Worm (Caenorhabditis elegans) whole organism, mixed stage, embryonic: Measurements from ENCODE around the gene srh-72.

Experiments
- M03D4.4 ChIP-seq: sonication (generic microtip); optimal IDR thresholded peaks from 2 replicates; lab custom pipeline; 2017; ENCODE audit warnings: mild to moderate bottlenecking, missing genetic modification characterization, missing compliant biosample characterization
- bed-3 ChIP-seq: fragments of 200-800 bp; sonication (Bioruptor generic); optimal IDR thresholded peaks from 3 replicates; lab custom pipeline; 2018; ENCODE audit warnings: mild to moderate bottlenecking, missing genetic modification characterization, moderate library complexity, missing compliant biosample characterization
- blmp-1 ChIP-seq: fragments of 150-350 bp; optimal IDR thresholded peaks from 2 replicates; lab custom pipeline; 2014; ENCODE audit warnings: missing biosample characterization, missing genetic modification characterization
- ceh-39 ChIP-seq: fragments of 150-350 bp; optimal IDR thresholded peaks from 2 replicates; lab custom pipeline; 2014; ENCODE audit warnings: missing biosample characterization, missing genetic modification characterization
- ceh-43 ChIP-seq: fragments of 200-800 bp; sonication (Bioruptor generic); optimal IDR thresholded peaks from 2 replicates; lab custom pipeline; 2018; ENCODE audit warnings: mild to moderate bottlenecking, missing genetic modification characterization, moderate library complexity, missing compliant biosample characterization
- ceh-83 ChIP-seq: fragments of 200-800 bp; sonication (Bioruptor generic); optimal IDR thresholded peaks from 2 replicates; lab custom pipeline; 2018; ENCODE audit warnings: mild to moderate bottlenecking, missing genetic modification characterization, missing compliant biosample characterization
- ces-1 ChIP-seq: fragments of 150-350 bp; optimal IDR thresholded peaks from 2 replicates; lab custom pipeline; 2014; ENCODE audit warnings: missing biosample characterization, missing genetic modification reagents, missing genetic modification characterization
- cnd-1 ChIP-seq: fragments of 200-800 bp; sonication (Bioruptor generic); optimal IDR thresholded peaks from 2 replicates; lab custom pipeline; 2018; ENCODE audit warnings: mild to moderate bottlenecking, missing genetic modification characterization, missing compliant biosample characterization
- elt-1 ChIP-seq: sonication (generic microtip); optimal IDR thresholded peaks from 2 replicates; lab custom pipeline; 2017; ENCODE audit warnings: missing genetic modification characterization, mild to moderate bottlenecking, missing compliant biosample characterization, antibody characterized with exemption, moderate library complexity, borderline replicate concordance; ENCODE audit not compliant: insufficient read depth
- elt-3 ChIP-seq: fragments of 150-350 bp; optimal IDR thresholded peaks from 2 replicates; lab custom pipeline; 2014; ENCODE audit warnings: missing biosample characterization, missing genetic modification characterization
- flh-1 ChIP-seq: fragments of 200-800 bp; sonication (Bioruptor generic); optimal IDR thresholded peaks from 2 replicates; lab custom pipeline; 2018; ENCODE audit warnings: mild to moderate bottlenecking, missing genetic modification characterization, moderate library complexity, missing compliant biosample characterization
- ham-2 ChIP-seq: fragments of 200-800 bp; sonication (Bioruptor generic); optimal IDR thresholded peaks from 2 replicates; lab custom pipeline; 2018; ENCODE audit warnings: mild to moderate bottlenecking, missing genetic modification characterization, missing compliant biosample characterization
- hlh-1 ChIP-seq: fragments of 150-350 bp; optimal IDR thresholded peaks from 2 replicates; lab custom pipeline; 2014; ENCODE audit warnings: missing biosample characterization, missing genetic modification reagents, missing genetic modification characterization
- lin-13 ChIP-seq: fragments of 150-350 bp; optimal IDR thresholded peaks from 2 replicates; lab custom pipeline; 2014; ENCODE audit warnings: missing biosample characterization, missing genetic modification characterization
- lin-32 ChIP-seq: fragments of 200-800 bp; sonication (Bioruptor generic); optimal IDR thresholded peaks from 2 replicates; lab custom pipeline; 2018; ENCODE audit warnings: mild to moderate bottlenecking, missing genetic modification characterization, missing compliant biosample characterization
- lsy-2 ChIP-seq: fragments of 150-350 bp; optimal IDR thresholded peaks from 2 replicates; lab custom pipeline; 2014; ENCODE audit warnings: missing biosample characterization, missing genetic modification characterization
- mab-5 ChIP-seq: fragments of 150-350 bp; optimal IDR thresholded peaks from 2 replicates; lab custom pipeline; 2014; ENCODE audit warnings: missing biosample characterization, missing genetic modification characterization
- mep-1 ChIP-seq: fragments of 150-350 bp; optimal IDR thresholded peaks from 2 replicates; lab custom pipeline; 2017; ENCODE audit warnings: missing biosample characterization, missing genetic modification reagents, missing genetic modification characterization, inconsistent platforms
- mls-2 ChIP-seq: sonication (generic microtip); optimal IDR thresholded peaks from 2 replicates; lab custom pipeline; 2016; ENCODE audit warnings: mild to moderate bottlenecking, missing genetic modification characterization, moderate library complexity, missing compliant biosample characterization
- nhr-12 ChIP-seq: fragments of 150-350 bp; optimal IDR thresholded peaks from 2 replicates; lab custom pipeline; 2014; ENCODE audit warnings: missing biosample characterization, missing genetic modification characterization
- nhr-2 ChIP-seq: fragments of 150-350 bp; optimal IDR thresholded peaks from 2 replicates; lab custom pipeline; 2014; ENCODE audit warnings: missing biosample characterization, missing genetic modification characterization
- nhr-237 ChIP-seq: fragments of 150-350 bp; optimal IDR thresholded peaks from 2 replicates; lab custom pipeline; 2014; ENCODE audit warnings: missing biosample characterization, missing genetic modification characterization
- nhr-28 ChIP-seq: fragments of 150-350 bp; optimal IDR thresholded peaks from 2 replicates; lab custom pipeline; 2014; ENCODE audit warnings: missing biosample characterization, missing genetic modification characterization
- pha-4 ChIP-seq: fragments of 150-350 bp; optimal IDR thresholded peaks from 2 replicates; lab custom pipeline; 2018; ENCODE audit warnings: missing biosample characterization, missing genetic modification reagents, missing genetic modification characterization
- sem-2 ChIP-seq: fragments of 200-800 bp; sonication (Bioruptor generic); optimal IDR thresholded peaks from 2 replicates; lab custom pipeline; 2018; ENCODE audit warnings: mild to moderate bottlenecking, missing genetic modification characterization, missing compliant biosample characterization
- snpc-4 ChIP-seq: fragments of 150-350 bp; optimal IDR thresholded peaks from 2 replicates; lab custom pipeline; 2014; ENCODE audit warnings: missing biosample characterization, missing genetic modification characterization
- sptf-1 ChIP-seq: sonication (generic microtip); optimal IDR thresholded peaks from 2 replicates; lab custom pipeline; 2017; ENCODE audit warnings: mild to moderate bottlenecking, missing genetic modification characterization, moderate library complexity, missing compliant biosample characterization
- tbx-8 ChIP-seq: fragments of 200-800 bp; sonication (Bioruptor generic); optimal IDR thresholded peaks from 2 replicates; lab custom pipeline; 2018; ENCODE audit warnings: mild to moderate bottlenecking, missing genetic modification characterization, moderate library complexity, missing compliant biosample characterization
- unc-120 ChIP-seq: sonication (generic microtip); optimal IDR thresholded peaks from 2 replicates; lab custom pipeline; 2017; ENCODE audit warnings: missing genetic modification characterization, missing compliant biosample characterization; ENCODE audit not compliant: poor library complexity, severe bottlenecking
- unc-39 ChIP-seq: fragments of 150-350 bp; optimal IDR thresholded peaks from 2 replicates; lab custom pipeline; 2014; ENCODE audit warnings: missing biosample characterization, missing genetic modification characterization
- unc-62 ChIP-seq: fragments of 150-350 bp; optimal IDR thresholded peaks from 2 replicates; lab custom pipeline; 2014; ENCODE audit warnings: missing biosample characterization, missing genetic modification reagents, missing genetic modification characterization
- ztf-11 ChIP-seq: fragments of 150-350 bp; optimal IDR thresholded peaks from 2 replicates; lab custom pipeline; 2014; ENCODE audit warnings: missing biosample characterization, missing genetic modification characterization

Gene srh-72

ce11 chrII:1640496-1640895 lies at the start of gene srh-72:
Gene srh-72 (minus strand): TSS chrII:1640596.
- TF ChIP-seq sem-2 (GFP tag; lab: Kevin White, UChicago) = no peak
- no peak for TF ChIP-seq mls-2 (tag; lab: Kevin White, UChicago)

- no peak for TF ChIP-seq ceh-43 (GFP tag; lab: Kevin White, UChicago)
- TF ChIP-seq elt-1 (tag; lab: Kevin White, UChicago) = no peak
- no peak for TF ChIP-seq hlh-1 (tag; lab: Kevin White, UChicago)
- no peak for TF ChIP-seq pha-4 (tag; lab: Kevin White, UChicago)
- no peak for TF ChIP-seq lsy-2 (tag; lab: Kevin White, UChicago)
- no peak for TF ChIP-seq unc-39 (tag; lab: Kevin White, UChicago)
- TF ChIP-seq unc-62 (GFP tag; lab: Kevin White, UChicago) = no peak
- TF ChIP-seq blmp-1 (tag; lab: Kevin White, UChicago) = no peak
- no peak for TF ChIP-seq sem-2 (GFP tag; lab: Kevin White, UChicago)
- no peak for TF ChIP-seq mep-1
- TF ChIP-seq ces-1 (GFP tag; lab: Kevin White, UChicago) = no peak
- TF ChIP-seq nhr-12 (tag; lab: Kevin White, UChicago) = no peak
- no peak for TF ChIP-seq ztf-11 (tag; lab: Kevin White, UChicago)
- no peak for TF ChIP-seq M03D4.4
- no peak for TF ChIP-seq snpc-4
- no peak for TF ChIP-seq mls-2 (tag; lab: Kevin White, UChicago)
These were observed 48.4 kb upstream of the srh-72 start, which contains the start of the genes fbxb-18 and fbxb-19 for ce11 chrII:1688813-1689212. Gene fbxb-18 (minus strand): TSS chrII:1688913. Gene fbxb-19 (minus strand): TSS chrII:1689181.

ce11 chrII:1683742-1684141 lies 43.3 kb upstream of the srh-72 start, which contains the start of gene fbxb-25:
Gene fbxb-25 (plus strand): TSS chrII:1684042.
- TF ChIP-seq lsy-2 (tag; lab: Kevin White, UChicago) = no peak
- TF ChIP-seq nhr-28 (tag; lab: Kevin White, UChicago) = no peak
- TF ChIP-seq pha-4 (tag; lab: Kevin White, UChicago) = no peak
- TF ChIP-seq ceh-39 (tag; lab: Kevin White, UChicago) = no peak
- no peak for TF ChIP-seq ztf-11 (tag; lab: Kevin White, UChicago)
- TF ChIP-seq hlh-1 (tag; lab: Kevin White, UChicago) = no peak
- TF ChIP-seq unc-39 (tag; lab: Kevin White, UChicago) = no peak
- TF ChIP-seq mab-5 = no peak
- TF ChIP-seq nhr-2 = no peak
- TF ChIP-seq ceh-43 (GFP tag; lab: Kevin White, UChicago) = no peak
- no peak for TF ChIP-seq mls-2 (tag; lab: Kevin White, UChicago)
- TF ChIP-seq ceh-83 (GFP tag; lab: Kevin White, UChicago) = no peak
- TF ChIP-seq lin-32 = no peak
- no peak for TF ChIP-seq elt-1 (tag; lab: Kevin White, UChicago)

- TF ChIP-seq flh-1 (GFP tag; lab: Kevin White, UChicago) (no peak), ceh-83 (GFP tag; lab: Kevin White, UChicago) (no peak), ceh-43 (GFP tag; lab: Kevin White, UChicago) (no peak), ztf-11 (tag; lab: Kevin White, UChicago) (no peak), nhr-12 (tag; lab: Kevin White, UChicago) (no peak), tbx-8 (GFP tag; lab: Kevin White, UChicago) (no peak), mls-2 (tag; lab: Kevin White, UChicago) (no peak)
- TF ChIP-seq, all 35 proteins: peak for 0
These were observed 41.8 kb upstream of the srh-72 start, which contains the start of gene fbxb-26 for ce11 chrII:1682218-1682617. Gene fbxb-26 (plus strand): TSS chrII:1682518.

ce11 chrII:1679081-1679480 lies 38.7 kb upstream of the srh-72 start, which contains the start of gene irld-36:
Gene irld-36 (plus strand): TSS chrII:1679381.
- TF ChIP-seq unc-62 (GFP tag; lab: Kevin White, UChicago) (no peak), bed-3 (GFP tag; lab: Kevin White, UChicago) (no peak), elt-3 (tag; lab: Kevin White, UChicago) (no peak), unc-120 (no peak), flh-1 (GFP tag; lab: Kevin White, UChicago) (no peak), lsy-2 (tag; lab: Kevin White, UChicago) (no peak), cnd-1 (tag; lab: Kevin White, UChicago) (no peak), pha-4 (tag; lab: Kevin White, UChicago) (no peak), tbx-8 (GFP tag; lab: Kevin White, UChicago) (no peak), nhr-237 (tag; lab: Kevin White, UChicago) (no peak), lin-13 (tag; lab: Kevin White, UChicago) (no peak), blmp-1 (tag; lab: Kevin White, UChicago) (no peak), sptf-1 (tag; lab: Kevin White, UChicago) (no peak), sem-2 (GFP tag; lab: Kevin White, UChicago) (no peak), ham-2 (GFP tag; lab: Kevin White, UChicago) (no peak)
